Fruit fly (Drosophila melanogaster) whole organism, embryonic: ENCODE measurements around the gene Oatp33Eb.

Experiments
- Atf6 ChIP-seq: fragments of 200-800 bp; sonication (Bioruptor generic); IDR thresholded peaks from 2 replicates; pipeline ENCODE4 v1.3.6; 2022; ENCODE audit warnings: missing biosample characterization, missing genetic modification characterization
- Bdp1 ChIP-seq: fragments of 200-800 bp; sonication (Bioruptor generic); optimal IDR thresholded peaks from 3 replicates; lab custom pipeline; 2016; ENCODE audit warnings: missing biosample characterization, missing genetic modification characterization
- CG10959 ChIP-seq: fragments of 200-800 bp; sonication (Bioruptor generic); IDR thresholded peaks from 2 replicates; pipeline ENCODE4 v1.3.6; 2022; ENCODE audit warnings: missing biosample characterization, missing genetic modification characterization
- CG11723 ChIP-seq: fragments of 200-800 bp; sonication (Bioruptor generic); optimal IDR thresholded peaks from 2 replicates; lab custom pipeline; 2017; ENCODE audit warnings: missing biosample characterization, mild to moderate bottlenecking, missing genetic modification characterization
- CG12391 ChIP-seq: fragments of 200-800 bp; sonication (Bioruptor generic); optimal IDR thresholded peaks from 3 replicates; lab custom pipeline; 2018; ENCODE audit warnings: missing biosample characterization, mild to moderate bottlenecking, missing genetic modification characterization, moderate library complexity
- CG14014 ChIP-seq: fragments of 200-800 bp; sonication (Bioruptor generic); IDR thresholded peaks from 2 replicates; pipeline ENCODE4 v1.3.6; 2022; ENCODE audit warnings: missing biosample characterization, missing genetic modification characterization
- CG14441 ChIP-seq: fragments of 200-800 bp; sonication (Bioruptor generic); IDR thresholded peaks from 2 replicates; pipeline ENCODE4 v1.3.6; 2022; ENCODE audit warnings: missing biosample characterization, missing genetic modification characterization
- CG14667 ChIP-seq: fragments of 200-800 bp; sonication (Bioruptor generic); IDR thresholded peaks from 2 replicates; pipeline ENCODE4 v1.3.6; 2022; ENCODE audit warnings: missing biosample characterization, missing genetic modification characterization
- CG15514 ChIP-seq: fragments of 200-800 bp; sonication (Bioruptor generic); optimal IDR thresholded peaks from 3 replicates; lab custom pipeline; 2017; ENCODE audit warnings: missing biosample characterization, missing genetic modification characterization, mild to moderate bottlenecking, moderate library complexity, missing genetic modification reagents
- CG16813 ChIP-seq: fragments of 200-800 bp; sonication (Bioruptor generic); IDR thresholded peaks from 3 replicates; pipeline ENCODE4 v1.3.6; 2022; ENCODE audit warnings: missing biosample characterization, missing genetic modification characterization; ENCODE audit not compliant: partially characterized antibody
- CG18011 ChIP-seq: fragments of 200-800 bp; sonication (Bioruptor generic); optimal IDR thresholded peaks from 2 replicates; lab custom pipeline; 2017; ENCODE audit warnings: missing biosample characterization, missing genetic modification characterization, mild to moderate bottlenecking, moderate library complexity, missing genotype
- CG18599 ChIP-seq: fragments of 200-800 bp; sonication (Bioruptor generic); optimal IDR thresholded peaks from 3 replicates; lab custom pipeline; 2017; ENCODE audit warnings: missing biosample characterization, missing genetic modification characterization, mild to moderate bottlenecking, moderate library complexity, missing genetic modification reagents
- CG18619 ChIP-seq: fragments of 200-800 bp; sonication (Bioruptor generic); optimal IDR thresholded peaks from 3 replicates; lab custom pipeline; 2017; ENCODE audit warnings: missing biosample characterization, mild to moderate bottlenecking, missing genetic modification characterization
- CG42726 ChIP-seq: fragments of 200-800 bp; sonication (Bioruptor generic); IDR thresholded peaks from 2 replicates; pipeline ENCODE4 v1.3.6; 2022; ENCODE audit warnings: missing biosample characterization, missing genetic modification characterization; ENCODE audit not compliant: partially characterized antibody
- CG4404 ChIP-seq: fragments of 200-800 bp; sonication (Bioruptor generic); IDR thresholded peaks from 2 replicates; pipeline ENCODE4 v1.3.6; 2022; ENCODE audit warnings: missing biosample characterization, missing genetic modification characterization
- CG6654 ChIP-seq: fragments of 200-800 bp; sonication (Bioruptor generic); optimal IDR thresholded peaks from 2 replicates; lab custom pipeline; 2017; ENCODE audit warnings: missing biosample characterization, mild to moderate bottlenecking, missing genetic modification characterization
- CG7963 ChIP-seq: fragments of 200-800 bp; sonication (Bioruptor generic); IDR thresholded peaks from 3 replicates; pipeline ENCODE4 v1.3.6; 2022; ENCODE audit warnings: missing biosample characterization, missing genetic modification characterization; ENCODE audit not compliant: partially characterized antibody
- CG8281 ChIP-seq: fragments of 200-800 bp; sonication (Bioruptor generic); optimal IDR thresholded peaks from 2 replicates; lab custom pipeline; 2018; ENCODE audit warnings: missing biosample characterization, mild to moderate bottlenecking, missing genetic modification characterization, moderate library complexity
- E2f1 ChIP-seq: fragments of 200-800 bp; sonication (Bioruptor generic); IDR thresholded peaks from 2 replicates; pipeline ENCODE4 v1.3.6; 2022; ENCODE audit warnings: missing biosample characterization, missing genetic modification characterization
- HLH54F ChIP-seq: fragments of 200-800 bp; sonication (Bioruptor generic); optimal IDR thresholded peaks from 3 replicates; lab custom pipeline; 2016; ENCODE audit warnings: missing biosample characterization, missing genetic modification characterization
- Hmx ChIP-seq: fragments of 200-800 bp; sonication (Bioruptor generic); optimal IDR thresholded peaks from 2 replicates; lab custom pipeline; 2016; ENCODE audit warnings: missing biosample characterization, missing genetic modification characterization
- Hsf ChIP-seq: fragments of 200-800 bp; sonication (Bioruptor generic); optimal IDR thresholded peaks from 3 replicates; lab custom pipeline; 2016; ENCODE audit warnings: missing biosample characterization, missing genetic modification characterization
- Kr ChIP-seq: fragments of 200-800 bp; sonication (Bioruptor generic); optimal IDR thresholded peaks from 2 replicates; lab custom pipeline; 2017; ENCODE audit warnings: missing biosample characterization, mild to moderate bottlenecking, missing genetic modification characterization
- Med ChIP-seq: fragments of 200-800 bp; sonication (Bioruptor generic); peaks from one replicate; lab custom pipeline; 2016; ENCODE audit warnings: missing biosample characterization, missing genetic modification characterization, mild to moderate bottlenecking, inconsistent platforms, moderate library complexity
- Mes4 ChIP-seq: fragments of 200-800 bp; sonication (Bioruptor generic); optimal IDR thresholded peaks from 2 replicates; lab custom pipeline; 2016; ENCODE audit warnings: missing biosample characterization, missing genetic modification characterization
- Spps ChIP-seq: fragments of 200-800 bp; sonication (Bioruptor generic); optimal IDR thresholded peaks from 2 replicates; lab custom pipeline; 2018; ENCODE audit warnings: missing biosample characterization, mild to moderate bottlenecking, missing genetic modification characterization
- Ssrp ChIP-seq: fragments of 200-800 bp; sonication (Bioruptor generic); optimal IDR thresholded peaks from 2 replicates; lab custom pipeline; 2018; ENCODE audit warnings: missing biosample characterization, mild to moderate bottlenecking, missing genetic modification characterization, moderate library complexity
- Vsx1 ChIP-seq: fragments of 200-800 bp; sonication (Bioruptor generic); optimal IDR thresholded peaks from 2 replicates; lab custom pipeline; 2017; ENCODE audit warnings: missing biosample characterization, mild to moderate bottlenecking, missing genetic modification characterization, missing genetic modification reagents
- aop ChIP-seq: fragments of 200-800 bp; sonication (Bioruptor generic); IDR thresholded peaks from 2 replicates; pipeline ENCODE4 v1.3.6; 2022; ENCODE audit warnings: missing biosample characterization, missing genetic modification characterization
- bcd ChIP-seq: fragments of 200-800 bp; sonication (Bioruptor generic); optimal IDR thresholded peaks from 2 replicates; lab custom pipeline; 2017; ENCODE audit warnings: missing biosample characterization, mild to moderate bottlenecking, missing genetic modification characterization
- chif ChIP-seq, 2 experiments: fragments of 200-800 bp; sonication (Bioruptor generic); optimal IDR thresholded peaks; 3 replicates each; lab custom pipeline; 2016; ENCODE audit warnings: missing biosample characterization in 2 of 2, missing genetic modification characterization in 2 of 2
- da ChIP-seq: fragments of 200-800 bp; sonication (Bioruptor generic); optimal IDR thresholded peaks from 2 replicates; lab custom pipeline; 2016; ENCODE audit warnings: missing biosample characterization, missing genetic modification characterization
- dmrt99B ChIP-seq: fragments of 200-800 bp; sonication (Bioruptor generic); optimal IDR thresholded peaks from 2 replicates; lab custom pipeline; 2018; ENCODE audit warnings: missing biosample characterization, mild to moderate bottlenecking, missing genetic modification characterization, moderate library complexity
- fd102C ChIP-seq: fragments of 200-800 bp; sonication (Bioruptor generic); optimal IDR thresholded peaks from 2 replicates; lab custom pipeline; 2018; ENCODE audit warnings: missing biosample characterization, mild to moderate bottlenecking, missing genetic modification characterization, moderate library complexity
- gce ChIP-seq: fragments of 200-800 bp; sonication (Bioruptor generic); IDR thresholded peaks from 3 replicates; pipeline ENCODE4 v1.3.6; 2022; ENCODE audit warnings: missing biosample characterization, missing genetic modification characterization
- gt ChIP-seq: fragments of 200-800 bp; sonication (Bioruptor generic); IDR thresholded peaks from 2 replicates; pipeline ENCODE4 v1.3.6; 2022; ENCODE audit warnings: missing biosample characterization, missing genetic modification characterization
- hkb ChIP-seq, 2 experiments: fragments of 200-800 bp in 1 of 2; fragments of >200 bp in 1 of 2; sonication (Bioruptor generic) in 1 of 2; IDR thresholded peaks in 1 of 2; optimal IDR thresholded peaks in 1 of 2; 2 replicates each; pipeline versions ENCODE4 v1.3.6 to Lab custom; 2017 to 2022; ENCODE audit warnings: missing biosample characterization in 1 of 2, missing genetic modification characterization in 1 of 2
- hth ChIP-seq: fragments of >200 bp; optimal IDR thresholded peaks from 2 replicates; lab custom pipeline; 2017; ENCODE audit warnings: inconsistent platforms
- kay ChIP-seq: fragments of 200-800 bp; sonication (Bioruptor generic); optimal IDR thresholded peaks from 2 replicates; lab custom pipeline; 2016; ENCODE audit warnings: missing biosample characterization, missing genetic modification characterization
- lab ChIP-seq: fragments of 200-800 bp; sonication (Bioruptor generic); optimal IDR thresholded peaks from 3 replicates; lab custom pipeline; 2017; ENCODE audit warnings: missing biosample characterization, missing genetic modification characterization, mild to moderate bottlenecking, moderate library complexity, missing genetic modification reagents
- lmd ChIP-seq: fragments of 200-800 bp; sonication (Bioruptor generic); IDR thresholded peaks from 2 replicates; pipeline ENCODE4 v1.3.6; 2022; ENCODE audit warnings: missing biosample characterization, missing genetic modification characterization
- pan ChIP-seq, 4 experiments: fragments of >200 bp in 3 of 4; fragments of 200-800 bp in 1 of 4; sonication (Bioruptor generic) in 1 of 4; optimal IDR thresholded peaks in 3 of 4; IDR thresholded peaks in 1 of 4; 2 replicates each; pipeline versions ENCODE4 v1.3.6 to Lab custom; 2017 to 2022; ENCODE audit warnings: missing biosample characterization in 2 of 4, missing genetic modification characterization in 2 of 4, mixed read lengths in 1 of 4
- phol ChIP-seq: fragments of 200-800 bp; sonication (Bioruptor generic); optimal IDR thresholded peaks from 3 replicates; lab custom pipeline; 2018; ENCODE audit warnings: missing biosample characterization, mild to moderate bottlenecking, missing genetic modification characterization, moderate library complexity
- pzg ChIP-seq: fragments of 200-800 bp; sonication (Bioruptor generic); optimal IDR thresholded peaks from 3 replicates; lab custom pipeline; 2018; ENCODE audit warnings: missing biosample characterization, mild to moderate bottlenecking, missing genetic modification characterization, moderate library complexity
- ranshi ChIP-seq: fragments of 200-800 bp; sonication (Bioruptor generic); IDR thresholded peaks from 2 replicates; pipeline ENCODE4 v1.3.6; 2022; ENCODE audit warnings: missing biosample characterization, missing genetic modification characterization
- schlank ChIP-seq: fragments of 200-800 bp; sonication (Bioruptor generic); optimal IDR thresholded peaks from 2 replicates; lab custom pipeline; 2018; ENCODE audit warnings: missing biosample characterization, mild to moderate bottlenecking, missing genetic modification characterization
- sens-2 ChIP-seq: fragments of 200-800 bp; sonication (Bioruptor generic); IDR thresholded peaks from 2 replicates; pipeline ENCODE4 v1.3.6; 2022; ENCODE audit warnings: missing biosample characterization, missing genetic modification characterization
- sob ChIP-seq: fragments of 200-800 bp; sonication (Bioruptor generic); IDR thresholded peaks from 2 replicates; pipeline ENCODE4 v1.3.6; 2022; ENCODE audit warnings: missing biosample characterization, missing genetic modification characterization
- tin ChIP-seq: fragments of 200-800 bp; sonication (Bioruptor generic); optimal IDR thresholded peaks from 3 replicates; lab custom pipeline; 2016; ENCODE audit warnings: missing biosample characterization, missing genetic modification characterization
- wdn ChIP-seq: fragments of 200-800 bp; sonication (Bioruptor generic); IDR thresholded peaks from 2 replicates; pipeline ENCODE4 v1.3.6; 2022; ENCODE audit warnings: missing biosample characterization, missing genetic modification characterization

The Oatp33Eb gene

DNA sequence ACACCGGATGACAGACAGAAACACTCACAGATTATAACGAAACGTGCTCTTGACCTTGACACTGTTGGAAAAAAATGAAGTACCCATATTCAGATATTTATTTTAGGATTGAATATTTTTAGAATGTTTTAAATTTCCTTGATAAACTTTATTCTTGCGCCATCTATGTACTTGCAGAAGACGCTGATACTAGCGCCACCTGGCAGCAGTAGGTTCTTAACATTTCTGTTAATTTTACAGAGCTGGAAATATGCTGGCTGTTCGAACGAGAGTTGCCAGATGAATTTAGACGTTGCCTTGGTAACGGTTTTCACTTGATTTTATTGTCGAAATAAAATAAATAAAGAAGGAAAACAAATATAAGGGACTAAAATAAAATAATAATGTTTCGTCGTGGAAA lies 23.7 kb upstream of the Oatp33Eb start, which contains the start of gene Fam92 (continued):
- TF ChIP-seq ranshi (GFP tag; lab: Robert Waterston, UW) (no peak), pan (optimal IDR thresholded peaks at IDR 0.05; lab: Kevin White, UChicago) (no peak), pan (GFP tag; optimal IDR thresholded peaks at IDR 0.05 in 1 of 2, IDR thresholded peaks at IDR 0.05 in 1 of 2) (peak in 1 of 2 experiments; percentile 66), CG12391 (tag; lab: Kevin White, UChicago) (peak; percentile 42), wdn (GFP tag; lab: Robert Waterston, UW) (no peak), CG15514 (GFP tag; lab: Kevin White, UChicago) (peak; percentile 35), CG18599 (GFP tag; lab: Kevin White, UChicago) (peak; percentile 42), CG14014 (GFP tag; lab: Robert Waterston, UW) (peak; percentile 50; the same call in 1 of the 2 replicates), CG16813 (no peak), Mes4 (GFP tag; lab: Kevin White, UChicago) (peak; percentile 22), CG4404 (GFP tag; lab: Robert Waterston, UW) (no peak), sob (GFP tag; lab: Robert Waterston, UW) (peak; percentile 38; the same call in 1 of the 2 replicates), da (no peak), Bdp1 (GFP tag; lab: Kevin White, UChicago) (no peak), CG42726 (GFP tag; lab: Robert Waterston, UW) (0 out of 2 replicates have a peak, but pooled peaks have one; percentile 27), dmrt99B (peak; percentile 11), Hsf (GFP tag; lab: Kevin White, UChicago) (peak; percentile 62), lab (GFP tag; lab: Kevin White, UChicago) (peak; percentile 56), hkb (optimal IDR thresholded peaks at IDR 0.05; lab: Kevin White, UChicago) (no peak), hkb (GFP tag; IDR thresholded peaks at IDR 0.05; lab: Robert Waterston, UW) (peak; percentile 58), Ssrp (tag; lab: Kevin White, UChicago) (no peak), bcd (GFP tag; lab: Kevin White, UChicago) (peak; percentile 23), Kr (no peak), CG18619 (peak; percentile 2), Atf6 (GFP tag; lab: Robert Waterston, UW) (no peak), CG14441 (GFP tag; lab: Robert Waterston, UW) (peak; percentile 63), CG11723 (no peak), Vsx1 (GFP tag; lab: Kevin White, UChicago) (no peak), kay (GFP tag; lab: Kevin White, UChicago) (peak; percentile 0), aop (GFP tag; lab: Robert Waterston, UW) (no peak), fd102C (GFP tag; lab: Kevin White, UChicago) (no peak), HLH54F (GFP tag; lab: Kevin White, UChicago) (peak; percentile 22), phol (tag; lab: Kevin White, UChicago) (peak; percentile 13), CG7963 (no peak), sens-2 (GFP tag; lab: Robert Waterston, UW) (peak; percentile 41), E2f1 (GFP tag; lab: Robert Waterston, UW) (peak; percentile 25; the same call in 1 of the 2 replicates), gce (no peak), lmd (peak; percentile 43; the same call in 1 of the 2 replicates), Spps (tag; lab: Kevin White, UChicago) (no peak), hth (lab: Kevin White, UChicago) (no peak), tin (GFP tag; lab: Kevin White, UChicago) (peak; percentile 60), CG18011 (GFP tag; lab: Kevin White, UChicago) (no peak), CG8281 (tag; lab: Kevin White, UChicago) (no peak), Hmx (GFP tag; lab: Kevin White, UChicago) (peak; percentile 21), chif (GFP tag; optimal IDR thresholded peaks at IDR 0.05; lab: Kevin White, UChicago) (peak in 1 of 2 experiments; percentile 65), pzg (GFP tag; lab: Kevin White, UChicago) (peak; percentile 47), Med (GFP tag; lab: Kevin White, UChicago) (peak; percentile 92), gt (GFP tag; lab: Robert Waterston, UW) (no peak), schlank (tag; lab: Kevin White, UChicago) (no peak), CG6654 (GFP tag; lab: Kevin White, UChicago) (no peak), CG10959 (GFP tag; lab: Robert Waterston, UW) (no peak), CG14667 (GFP tag; lab: Robert Waterston, UW) (no peak)
